Worm (Caenorhabditis elegans) whole organism, L1 larva: ENCODE measurements around the gene Y25C1A.14.

Source experiments
- C04F5.9 ChIP-seq: sonication (generic microtip); optimal IDR thresholded peaks from 2 replicates; lab custom pipeline; 2016; ENCODE audit warnings: missing genetic modification characterization, missing compliant biosample characterization
- C16A3.4 ChIP-seq: fragments of 150-350 bp; optimal IDR thresholded peaks from 2 replicates; lab custom pipeline; 2014; ENCODE audit warnings: missing biosample characterization, missing genetic modification characterization
- C34B4.2 ChIP-seq: sonication (generic microtip); optimal IDR thresholded peaks from 2 replicates; lab custom pipeline; 2017; ENCODE audit warnings: mild to moderate bottlenecking, missing genetic modification characterization, missing compliant biosample characterization
- F16B12.6 ChIP-seq: fragments of 150-350 bp; optimal IDR thresholded peaks from 2 replicates; lab custom pipeline; 2014; ENCODE audit warnings: missing biosample characterization, missing genetic modification characterization
- Y116A8C.19 ChIP-seq: sonication (generic microtip); optimal IDR thresholded peaks from 2 replicates; lab custom pipeline; 2016; ENCODE audit warnings: missing compliant biosample characterization, missing genetic modification characterization, borderline replicate concordance
- alr-1 ChIP-seq: fragments of 200-800 bp; sonication (Bioruptor generic); optimal IDR thresholded peaks from 2 replicates; lab custom pipeline; 2018; ENCODE audit warnings: borderline replicate concordance, mild to moderate bottlenecking, missing genetic modification characterization, missing compliant biosample characterization
- aly-2 ChIP-seq: fragments of 150-350 bp; optimal IDR thresholded peaks from 2 replicates; lab custom pipeline; 2014; ENCODE audit warnings: missing biosample characterization, missing genetic modification characterization
- ceh-82 ChIP-seq, 3 experiments: fragments of 150-350 bp in 1 of 3; sonication (generic microtip) in 2 of 3; optimal IDR thresholded peaks; 2 replicates each; lab custom pipeline; 2014 to 2017; ENCODE audit warnings: missing biosample characterization in 3 of 3, missing genetic modification characterization in 3 of 3
- ceh-88 ChIP-seq: fragments of 200-800 bp; sonication (Bioruptor generic); IDR thresholded peaks from 2 replicates; pipeline ENCODE4 v1.3.6; 2022; ENCODE audit warnings: missing genetic modification characterization, missing compliant biosample characterization
- ces-1 ChIP-seq: fragments of 150-350 bp; optimal IDR thresholded peaks from 2 replicates; lab custom pipeline; 2014; ENCODE audit warnings: missing biosample characterization, missing genetic modification reagents, missing genetic modification characterization
- dpl-1 ChIP-seq, 3 experiments: fragments of 150-350 bp in 2 of 3; sonication (generic microtip) in 1 of 3; optimal IDR thresholded peaks; 2 replicates each; lab custom pipeline; 2014 to 2017; ENCODE audit warnings: missing biosample characterization in 3 of 3, missing genetic modification characterization in 3 of 3, missing genetic modification reagents in 3 of 3
- efl-1 ChIP-seq, 4 experiments: fragments of 150-350 bp; optimal IDR thresholded peaks in 3 of 4; peaks in 1 of 4; 1 replicate in 1 of 4; 2 replicates in 3 of 4; lab custom pipeline; 2014; ENCODE audit warnings: missing biosample characterization in 2 of 4, missing genetic modification characterization in 2 of 4, missing genetic modification reagents in 2 of 4
- efl-3 ChIP-seq: fragments of 200-800 bp; sonication (Bioruptor generic); optimal IDR thresholded peaks from 2 replicates; lab custom pipeline; 2018; ENCODE audit warnings: mild to moderate bottlenecking, missing genetic modification characterization, missing compliant biosample characterization
- egl-27 ChIP-seq, 2 experiments: fragments of 150-350 bp in 1 of 2; sonication (generic microtip); optimal IDR thresholded peaks; 3 replicates each; lab custom pipeline; 2017 to 2018; ENCODE audit warnings: missing biosample characterization in 2 of 2, missing genetic modification characterization in 2 of 2, missing genetic modification reagents in 2 of 2
- elt-2 ChIP-seq: sonication (generic microtip); optimal IDR thresholded peaks from 2 replicates; lab custom pipeline; 2016; ENCODE audit warnings: missing genetic modification characterization, mild to moderate bottlenecking, inconsistent platforms, missing compliant biosample characterization, missing genetic modification reagents
- elt-3 ChIP-seq, 6 experiments: fragments of 150-350 bp in 1 of 6; sonication (generic microtip); optimal IDR thresholded peaks; 2 replicates each; lab custom pipeline; 2017 to 2018; ENCODE audit warnings: missing biosample characterization in 6 of 6, missing genetic modification characterization in 6 of 6, inconsistent platforms in 1 of 6
- ets-5 ChIP-seq: fragments of 200-800 bp; sonication (Bioruptor generic); IDR thresholded peaks from 2 replicates; pipeline ENCODE4 v1.3.6; 2022; ENCODE audit warnings: missing genetic modification characterization, missing compliant biosample characterization
- fkh-10 ChIP-seq: sonication (generic microtip); optimal IDR thresholded peaks from 2 replicates; lab custom pipeline; 2017; ENCODE audit warnings: missing biosample characterization, missing genetic modification reagents, missing genetic modification characterization
- fkh-4 ChIP-seq: sonication (generic microtip); optimal IDR thresholded peaks from 2 replicates; lab custom pipeline; 2016; ENCODE audit warnings: missing compliant biosample characterization, missing genetic modification characterization, borderline replicate concordance
- hlh-17 ChIP-seq: fragments of 200-800 bp; sonication (Bioruptor generic); optimal IDR thresholded peaks from 2 replicates; lab custom pipeline; 2018; ENCODE audit warnings: missing genetic modification characterization, mild to moderate bottlenecking, missing compliant biosample characterization, moderate library complexity, borderline replicate concordance
- hlh-4 ChIP-seq: sonication (generic microtip); optimal IDR thresholded peaks from 2 replicates; lab custom pipeline; 2016; ENCODE audit warnings: mild to moderate bottlenecking, missing genetic modification characterization, missing compliant biosample characterization
- hpl-2 ChIP-seq: fragments of 150-350 bp; optimal IDR thresholded peaks from 2 replicates; lab custom pipeline; 2014; ENCODE audit warnings: missing biosample characterization, missing genetic modification reagents, missing genetic modification characterization
- isw-1 ChIP-seq: fragments of 200-800 bp; sonication (Bioruptor generic); IDR thresholded peaks from 2 replicates; pipeline ENCODE4 v1.3.6; 2022; ENCODE audit warnings: missing genetic modification characterization, missing compliant biosample characterization
- jun-1 ChIP-seq: fragments of 150-350 bp; optimal IDR thresholded peaks from 2 replicates; lab custom pipeline; 2014; ENCODE audit warnings: missing biosample characterization, missing genetic modification reagents, missing genetic modification characterization
- lin-15B ChIP-seq: fragments of 150-350 bp; sonication (generic microtip); optimal IDR thresholded peaks from 3 replicates; lab custom pipeline; 2014; ENCODE audit warnings: missing biosample characterization, missing genetic modification characterization
- lin-35 ChIP-seq, 2 experiments: fragments of 150-350 bp; optimal IDR thresholded peaks; 2 replicates each; lab custom pipeline; 2014; ENCODE audit warnings: missing biosample characterization in 2 of 2, missing genetic modification characterization in 2 of 2, missing genetic modification reagents in 2 of 2
- lir-3 ChIP-seq: sonication (generic microtip); optimal IDR thresholded peaks from 2 replicates; lab custom pipeline; 2016; ENCODE audit warnings: mild to moderate bottlenecking, missing genetic modification characterization, moderate library complexity, missing compliant biosample characterization; ENCODE audit not compliant: poor library complexity
- mab-9 ChIP-seq: fragments of 200-800 bp; sonication (Bioruptor generic); IDR thresholded peaks from 2 replicates; pipeline ENCODE4 v1.3.6; 2022; ENCODE audit warnings: missing genetic modification reagents, missing genetic modification characterization, missing compliant biosample characterization
- mdl-1 ChIP-seq, 2 experiments: fragments of 150-350 bp; optimal IDR thresholded peaks; 2 replicates each; lab custom pipeline; 2014 to 2017; ENCODE audit warnings: missing biosample characterization in 2 of 2, missing genetic modification characterization in 2 of 2, inconsistent platforms in 1 of 2
- mef-2 ChIP-seq: fragments of 150-350 bp; optimal IDR thresholded peaks from 2 replicates; lab custom pipeline; 2014; ENCODE audit warnings: missing biosample characterization, missing genetic modification characterization
- mep-1 ChIP-seq: fragments of 150-350 bp; optimal IDR thresholded peaks from 2 replicates; lab custom pipeline; 2014; ENCODE audit warnings: missing biosample characterization, missing genetic modification characterization
- nhr-12 ChIP-seq: sonication (generic microtip); optimal IDR thresholded peaks from 2 replicates; lab custom pipeline; 2017; ENCODE audit warnings: missing biosample characterization, missing genetic modification characterization
- nhr-19 ChIP-seq: fragments of 200-800 bp; sonication (Bioruptor generic); conservative IDR thresholded peaks from 2 replicates; pipeline ENCODE4 v1.3.6; 2022; ENCODE audit warnings: missing genetic modification characterization, missing compliant biosample characterization
- nhr-237 ChIP-seq: fragments of 150-350 bp; optimal IDR thresholded peaks from 2 replicates; lab custom pipeline; 2014; ENCODE audit warnings: missing biosample characterization, missing genetic modification characterization
- nhr-28 ChIP-seq: fragments of 150-350 bp; optimal IDR thresholded peaks from 2 replicates; lab custom pipeline; 2014; ENCODE audit warnings: missing biosample characterization, missing genetic modification characterization
- nhr-47 ChIP-seq: sonication (generic microtip); optimal IDR thresholded peaks from 2 replicates; lab custom pipeline; 2016; ENCODE audit warnings: mild to moderate bottlenecking, missing genetic modification characterization, moderate library complexity, missing compliant biosample characterization
- nhr-76 ChIP-seq: sonication (generic microtip); optimal IDR thresholded peaks from 2 replicates; lab custom pipeline; 2017; ENCODE audit warnings: missing biosample characterization, missing genetic modification characterization
- nhr-77 ChIP-seq: fragments of 150-350 bp; optimal IDR thresholded peaks from 2 replicates; lab custom pipeline; 2014; ENCODE audit warnings: missing biosample characterization, missing genetic modification characterization
- nhr-84 ChIP-seq: sonication (generic microtip); optimal IDR thresholded peaks from 2 replicates; lab custom pipeline; 2017; ENCODE audit warnings: missing biosample characterization, missing genetic modification characterization
- nhr-85 ChIP-seq: sonication (generic microtip); peaks from one replicate; lab custom pipeline; 2016; ENCODE audit warnings: missing genetic modification characterization, inconsistent platforms, missing compliant biosample characterization
- nhr-90 ChIP-seq: sonication (generic microtip); optimal IDR thresholded peaks from 2 replicates; lab custom pipeline; 2016; ENCODE audit warnings: mild to moderate bottlenecking, missing genetic modification characterization, missing compliant biosample characterization; ENCODE audit not compliant: poor library complexity
- pag-3 ChIP-seq: sonication (generic microtip); optimal IDR thresholded peaks from 2 replicates; lab custom pipeline; 2017; ENCODE audit warnings: missing genetic modification characterization, mild to moderate bottlenecking, missing compliant biosample characterization, antibody characterized with exemption, borderline replicate concordance; ENCODE audit not compliant: insufficient read depth
- pqm-1 ChIP-seq: sonication (generic microtip); optimal IDR thresholded peaks from 3 replicates; lab custom pipeline; 2017; ENCODE audit warnings: missing biosample characterization, missing genetic modification characterization
- snu-23 ChIP-seq: sonication (generic microtip); optimal IDR thresholded peaks from 2 replicates; lab custom pipeline; 2016; ENCODE audit warnings: missing genetic modification characterization, missing compliant biosample characterization
- sptf-1 ChIP-seq: fragments of 150-350 bp; optimal IDR thresholded peaks from 2 replicates; lab custom pipeline; 2014; ENCODE audit warnings: missing biosample characterization, missing genetic modification characterization
- swsn-7 ChIP-seq: sonication (generic microtip); optimal IDR thresholded peaks from 2 replicates; lab custom pipeline; 2016; ENCODE audit warnings: missing genetic modification characterization, missing compliant biosample characterization
- unc-62 ChIP-seq: fragments of 150-350 bp; optimal IDR thresholded peaks from 2 replicates; lab custom pipeline; 2014; ENCODE audit warnings: missing biosample characterization, missing genetic modification reagents, missing genetic modification characterization

The Y25C1A.14 gene

DNA sequence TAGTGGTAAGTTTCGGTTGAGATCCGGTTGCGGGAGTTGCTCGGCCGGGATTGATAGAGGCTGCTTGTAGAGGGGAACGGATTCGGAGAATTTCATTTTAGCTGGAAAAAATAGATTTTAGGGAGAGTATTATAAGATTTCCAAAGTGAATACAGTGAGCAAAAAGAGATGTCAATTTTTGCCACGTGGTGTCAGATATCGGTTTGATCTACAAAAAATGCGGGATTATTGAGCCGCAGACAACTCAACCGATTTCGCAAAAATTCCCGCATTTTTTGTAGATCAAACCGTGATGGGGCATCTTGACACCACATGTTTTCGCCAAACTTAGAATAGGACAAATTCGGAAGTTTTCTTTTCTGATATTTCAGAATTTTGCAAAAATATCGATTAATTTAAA, 42.5 kb downstream of the Y25C1A.14 start, which contains the start of gene lido-13:
TSS of gene lido-13 (minus strand) at position 101 of the 400 bp plus-strand sequence.
- TF ChIP-seq nhr-85 (tag; lab: Kevin White, UChicago): no peak
- no peak for TF ChIP-seq mef-2 (tag; lab: Kevin White, UChicago)
- TF ChIP-seq lir-3 (tag; lab: Kevin White, UChicago): no peak
- TF ChIP-seq hpl-2: no peak
- TF ChIP-seq ceh-88: no peak
- TF ChIP-seq egl-27 (tag; optimal IDR thresholded peaks at IDR 0.05; lab: Kevin White, UChicago): no peak
- no peak for TF ChIP-seq C16A3.4 (tag; lab: Kevin White, UChicago)
- TF ChIP-seq unc-62 (GFP tag; lab: Kevin White, UChicago): no peak
- no peak for TF ChIP-seq lin-15B (tag; lab: Kevin White, UChicago)
- TF ChIP-seq efl-1 (optimal IDR thresholded peaks at IDR 0.05; lab: Kevin White, UChicago): no peak
- no peak for TF ChIP-seq efl-1 (GFP tag; optimal IDR thresholded peaks at IDR 0.05 in 1 of 2; lab: Kevin White, UChicago)
- TF ChIP-seq efl-3 (GFP tag; lab: Kevin White, UChicago): no peak
- no peak for TF ChIP-seq nhr-77
- TF ChIP-seq hlh-17 (GFP tag; lab: Kevin White, UChicago): no peak
- no peak for TF ChIP-seq jun-1 (tag; lab: Kevin White, UChicago)
- no peak for TF ChIP-seq nhr-90
- no peak for TF ChIP-seq aly-2 (tag; lab: Kevin White, UChicago)
- no peak for TF ChIP-seq isw-1 (GFP tag; lab: Robert Waterston, UW)
- TF ChIP-seq pqm-1 (tag; lab: Kevin White, UChicago): no peak
- no peak for TF ChIP-seq Y116A8C.19
- no peak for TF ChIP-seq alr-1 (tag; lab: Kevin White, UChicago)
- TF ChIP-seq, all 84 proteins: peak for 0

DNA sequence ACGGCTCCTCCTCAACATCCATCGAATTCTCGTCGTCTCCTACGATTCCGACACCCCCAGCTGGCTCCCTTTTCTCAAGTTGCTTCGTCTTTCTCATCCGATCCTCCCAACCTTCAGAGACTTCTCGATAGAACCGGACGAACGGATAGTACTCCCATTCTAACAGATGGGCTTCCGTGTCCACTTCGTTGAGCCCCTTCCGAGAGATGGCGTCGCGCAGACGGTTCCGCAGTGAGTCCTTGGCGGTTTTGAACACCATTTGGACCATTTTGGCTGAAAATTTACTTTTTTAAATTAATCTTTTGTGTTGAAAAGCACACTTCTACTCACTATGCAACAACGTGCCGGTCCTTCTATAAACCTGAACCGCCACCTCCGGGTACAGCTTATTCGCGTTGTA, 43.1 kb downstream of the Y25C1A.14 start:
- TF ChIP-seq swsn-7 (tag; lab: Kevin White, UChicago) (no peak), hlh-4 (no peak), pqm-1 (tag; lab: Kevin White, UChicago) (no peak), nhr-12 (tag; lab: Kevin White, UChicago) (no peak), sptf-1 (tag; lab: Kevin White, UChicago) (no peak), C04F5.9 (tag; lab: Kevin White, UChicago) (no peak), pag-3 (tag; lab: Kevin White, UChicago) (no peak), lin-35 (GFP tag; optimal IDR thresholded peaks at IDR 0.05; lab: Kevin White, UChicago) (no peak), C34B4.2 (tag; lab: Kevin White, UChicago) (no peak), mdl-1 (tag; optimal IDR thresholded peaks at IDR 0.05; lab: Kevin White, UChicago) (no peak), elt-3 (tag; optimal IDR thresholded peaks at IDR 0.05; lab: Kevin White, UChicago) (no peak), nhr-28 (no peak), nhr-84 (tag; lab: Kevin White, UChicago) (no peak)

DNA sequence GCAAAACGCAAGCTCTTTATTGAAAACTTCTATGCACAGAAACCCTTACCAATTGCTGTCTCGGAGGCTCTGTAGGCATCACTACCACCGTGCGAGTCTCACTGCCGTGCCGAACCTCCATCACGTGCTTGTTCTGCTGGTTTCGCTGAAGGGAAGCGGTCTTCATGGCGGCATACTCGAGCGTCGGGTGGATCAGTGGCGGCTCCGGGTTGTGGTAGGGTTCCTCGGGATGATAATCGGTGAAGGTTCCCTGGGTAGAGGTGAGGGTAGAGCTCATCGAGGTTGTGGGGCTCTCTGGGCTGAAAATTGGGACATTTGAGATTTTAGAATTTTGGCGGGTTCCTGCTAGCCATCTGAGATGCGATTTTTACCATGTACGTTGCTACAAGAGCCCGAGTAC, 43.9 kb downstream of the Y25C1A.14 start:
- TF ChIP-seq pqm-1 (tag; lab: Kevin White, UChicago): no peak
- no peak for TF ChIP-seq elt-2
- no peak for TF ChIP-seq snu-23 (GFP tag; lab: Kevin White, UChicago)
- TF ChIP-seq swsn-7 (tag; lab: Kevin White, UChicago): no peak
- TF ChIP-seq nhr-47: no peak
- no peak for TF ChIP-seq ceh-88

DNA sequence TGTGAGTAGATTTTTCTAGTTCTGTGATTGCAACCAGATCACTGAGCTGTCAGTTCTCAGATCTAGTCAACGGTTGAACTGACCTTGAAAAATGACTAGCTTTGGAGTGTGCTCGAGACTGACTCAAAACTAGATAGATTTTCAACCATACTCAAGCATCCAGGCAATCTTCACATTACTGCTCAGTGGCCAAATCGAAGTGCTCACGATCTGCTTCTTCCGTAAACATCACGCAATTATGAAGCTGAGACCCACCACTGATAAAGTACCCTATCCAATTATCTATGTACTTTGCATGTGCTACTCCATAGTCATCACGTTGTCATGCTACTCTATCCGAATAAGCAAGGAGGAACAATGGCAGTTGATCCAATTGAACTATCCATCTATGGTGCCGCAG, 45.4 kb downstream of the Y25C1A.14 start:
- TF ChIP-seq ceh-82 (tag; optimal IDR thresholded peaks at IDR 0.05; lab: Kevin White, UChicago) (no peak), C04F5.9 (tag; lab: Kevin White, UChicago) (no peak), mab-9 (GFP tag; lab: Robert Waterston, UW) (no peak), dpl-1 (GFP tag; optimal IDR thresholded peaks at IDR 0.05; lab: Kevin White, UChicago) (no peak), mep-1 (tag; lab: Kevin White, UChicago) (no peak), fkh-10 (GFP tag; lab: Kevin White, UChicago) (no peak), alr-1 (tag; lab: Kevin White, UChicago) (no peak), nhr-76 (no peak), C16A3.4 (tag; lab: Kevin White, UChicago) (no peak), ets-5 (GFP tag; lab: Robert Waterston, UW) (no peak), lin-15B (tag; lab: Kevin White, UChicago) (no peak), nhr-19 (GFP tag; lab: Robert Waterston, UW) (no peak), lir-3 (tag; lab: Kevin White, UChicago) (no peak), C34B4.2 (tag; lab: Kevin White, UChicago) (no peak), nhr-237 (tag; lab: Kevin White, UChicago) (no peak), fkh-4 (tag; lab: Kevin White, UChicago) (no peak), ces-1 (no peak), F16B12.6 (no peak)
